Worm (Caenorhabditis elegans): ENCODE results near the gene fbxc-42.

DNA sequence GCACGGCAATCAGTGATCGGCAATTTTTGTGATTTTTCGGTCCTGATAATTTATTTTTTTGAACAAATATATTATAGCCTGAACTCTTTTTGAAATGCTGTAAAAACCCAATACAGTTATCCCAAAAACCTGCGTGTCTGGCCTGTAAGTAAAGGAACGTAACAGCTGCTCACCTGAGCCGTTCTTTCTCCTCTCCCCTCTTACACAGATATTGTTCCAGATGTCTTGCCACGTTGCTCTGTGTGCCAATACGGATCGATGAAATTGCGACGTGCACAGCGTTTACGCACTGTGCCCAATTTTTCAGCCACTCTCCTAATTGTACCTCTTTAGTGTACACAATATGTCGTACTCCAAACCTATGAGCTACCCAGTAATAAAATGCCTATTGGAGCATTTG, 32.8 kb upstream of the fbxc-42 start, which contains the start of gene sdz-4:
- TF ChIP-seq ztf-11 (tag; optimal IDR thresholded peaks at IDR 0.05) (no peak), zip-4 (GFP tag; optimal IDR thresholded peaks at IDR 0.05) (no peak), elt-3 (tag; optimal IDR thresholded peaks at IDR 0.05) (no peak), sptf-1 (tag; optimal IDR thresholded peaks at IDR 0.05) (no peak), snpc-4 (tag; optimal IDR thresholded peaks at IDR 0.05) (no peak)
